Fruit fly (Drosophila melanogaster): Measurements from ENCODE around the gene Skel.
A peak's percentile ranks its signal among the peaks of the same experiment; 100 is the strongest.

Skel gene

dm6 chr3R:10688835-10689234 is 2.1 kb downstream of the Skel start (continued):
- TF ChIP-seq btn (GFP tag; optimal IDR thresholded peaks at IDR 0.05) (no peak), Hmx (GFP tag; optimal IDR thresholded peaks at IDR 0.05) (no peak), Mes4 (GFP tag; optimal IDR thresholded peaks at IDR 0.05) (no peak), CG10267 (tag; optimal IDR thresholded peaks at IDR 0.05) (peak; percentile 40), CG16813 (GFP tag; IDR thresholded peaks at IDR 0.05; ENCODE audit: partially characterized antibody) (no peak), Med (GFP tag) (peak; percentile 82), jing (GFP tag; optimal IDR thresholded peaks at IDR 0.05) (no peak), CG6683 (GFP tag; optimal IDR thresholded peaks at IDR 0.05) (no peak), ERR (GFP tag; optimal IDR thresholded peaks at IDR 0.05) (no peak), Dip3 (GFP tag; optimal IDR thresholded peaks at IDR 0.05) (no peak), CHES-1-like (GFP tag; optimal IDR thresholded peaks at IDR 0.05) (no peak), ewg (GFP tag; optimal IDR thresholded peaks at IDR 0.05) (no peak), CG7357 (GFP tag; IDR thresholded peaks at IDR 0.05) (no peak), H15 (GFP tag; IDR thresholded peaks at IDR 0.05) (0 out of 3 replicates have a peak, but pooled peaks have one; percentile 13), nau (GFP tag; optimal IDR thresholded peaks at IDR 0.05) (no peak), rib (GFP tag; IDR thresholded peaks at IDR 0.05) (peak; percentile 23; the same call in 1 of the 2 replicates), E2f2 (GFP tag; IDR thresholded peaks at IDR 0.05) (no peak; the same call in 1 of the 2 replicates), BEAF-32 (GFP tag; optimal IDR thresholded peaks at IDR 0.05) (no peak), eve (GFP tag; optimal IDR thresholded peaks at IDR 0.05) (no peak), Ada2b (GFP tag; IDR thresholded peaks at IDR 0.05) (no peak), Xrp1 (GFP tag; IDR thresholded peaks at IDR 0.05) (peak; percentile 54; the same call in 1 of the 2 replicates), ci (GFP tag; IDR thresholded peaks at IDR 0.05) (no peak), tx (GFP tag; optimal IDR thresholded peaks at IDR 0.05) (no peak), Sry-β (GFP tag; optimal IDR thresholded peaks at IDR 0.05) (no peak), CG17361 (GFP tag; IDR thresholded peaks at IDR 0.05) (0 out of 3 replicates have a peak, but pooled peaks have one; percentile 44), Elba2 (GFP tag; optimal IDR thresholded peaks at IDR 0.05) (no peak), gem (tag; optimal IDR thresholded peaks at IDR 0.05) (peak; percentile 71), B-H1 (GFP tag; IDR thresholded peaks at IDR 0.05) (peak; percentile 33; the same call in 1 of the 3 replicates), Poxn (GFP tag; IDR thresholded peaks at IDR 0.05) (no peak), slbo (GFP tag; IDR thresholded peaks at IDR 0.05) (peak; percentile 81), CG8944 (GFP tag; optimal IDR thresholded peaks at IDR 0.05) (no peak), CG14965 (GFP tag; optimal IDR thresholded peaks at IDR 0.05; ENCODE audit: borderline replicate concordance) (no peak), sna (GFP tag; IDR thresholded peaks at IDR 0.05; ENCODE audit: partially characterized antibody) (no peak), dmrt11E (tag; optimal IDR thresholded peaks at IDR 0.05) (no peak), pita (GFP tag; optimal IDR thresholded peaks at IDR 0.05) (no peak), esg (GFP tag; conservative IDR thresholded peaks at IDR 0.05) (peak; percentile 35; the same call in 1 of the 2 replicates), CG1832 (GFP tag; optimal IDR thresholded peaks at IDR 0.05) (no peak), Nf-YC (tag; optimal IDR thresholded peaks at IDR 0.05) (no peak), CG2875 (GFP tag; optimal IDR thresholded peaks at IDR 0.05) (no peak), croc (GFP tag; conservative IDR thresholded peaks at IDR 0.05) (peak; percentile 16; the same call in 1 of the 3 replicates), CG17802 (tag; optimal IDR thresholded peaks at IDR 0.05) (no peak), CG17912 (GFP tag; optimal IDR thresholded peaks at IDR 0.05) (no peak), bab2 (GFP tag; optimal IDR thresholded peaks at IDR 0.05) (peak; percentile 4), gce (GFP tag; IDR thresholded peaks at IDR 0.05) (peak; percentile 60; the same call in 1 of the 3 replicates), CG1602 (GFP tag; optimal IDR thresholded peaks at IDR 0.05) (no peak), CG17385 (GFP tag; optimal IDR thresholded peaks at IDR 0.05) (peak; percentile 34), HmgD (GFP tag; optimal IDR thresholded peaks at IDR 0.05) (no peak), Bgb (GFP tag; IDR thresholded peaks at IDR 0.05; ENCODE audit: partially characterized antibody) (no peak), Antp (GFP tag; optimal IDR thresholded peaks at IDR 0.05) (no peak), jumu (GFP tag; optimal IDR thresholded peaks at IDR 0.05) (no peak), hth (optimal IDR thresholded peaks at IDR 0.05) (no peak)

All from whole organism, embryonic.